Worm (Caenorhabditis elegans): Measurements from ENCODE around the gene osta-1.

osta-1 gene

ce11 chrII:18787-19186 lies 12.3 kb downstream of the osta-1 start (continued):
- TF ChIP-seq rec-8 (tag; optimal IDR thresholded peaks at IDR 0.05): no peak
- TF ChIP-seq attf-3 (GFP tag; conservative IDR thresholded peaks at IDR 0.05): no peak
- peak; percentile 44 for TF ChIP-seq repo-1 (tag; optimal IDR thresholded peaks at IDR 0.05)
- TF ChIP-seq Y53G8AR.9 (GFP tag; conservative IDR thresholded peaks at IDR 0.05): no peak
- TF ChIP-seq ztf-28 (GFP tag; IDR thresholded peaks at IDR 0.05): no peak
- no peak for TF ChIP-seq hmg-20 (GFP tag; IDR thresholded peaks at IDR 0.05)
- TF ChIP-seq lin-26 (GFP tag; IDR thresholded peaks at IDR 0.05): peak; percentile 65; the same call in 1 of the 2 replicates
- no peak for TF ChIP-seq unc-62 (GFP tag; optimal IDR thresholded peaks at IDR 0.05)
- TF ChIP-seq dox-1 (GFP tag; IDR thresholded peaks at IDR 0.05): peak; percentile 79
- peak; percentile 82 for TF ChIP-seq ztf-18 (tag; optimal IDR thresholded peaks at IDR 0.05)
- TF ChIP-seq xnd-1 (tag; optimal IDR thresholded peaks at IDR 0.05): no peak
- TF ChIP-seq hrde-1 (tag; optimal IDR thresholded peaks at IDR 0.05; ENCODE audit: borderline replicate concordance): no peak
- TF ChIP-seq F57C9.4 (tag; optimal IDR thresholded peaks at IDR 0.05): no peak
- TF ChIP-seq lin-35 (GFP tag; optimal IDR thresholded peaks at IDR 0.05): peak in 1 of 3 experiments; percentile 41
- no peak for TF ChIP-seq ceh-40 (GFP tag; IDR thresholded peaks at IDR 0.05)
- TF ChIP-seq ama-1 (optimal IDR thresholded peaks at IDR 0.05): no peak
- TF ChIP-seq ama-1 (GFP tag; optimal IDR thresholded peaks at IDR 0.05): no peak
- no peak for TF ChIP-seq bed-2 (GFP tag; IDR thresholded peaks at IDR 0.05)
- no peak for TF ChIP-seq rpc-1 (optimal IDR thresholded peaks at IDR 0.05)
- no peak for TF ChIP-seq rpc-1 (tag; optimal IDR thresholded peaks at IDR 0.05)
- TF ChIP-seq let-526 (GFP tag; IDR thresholded peaks at IDR 0.05): peak; percentile 58; the same call in 1 of the 2 replicates
- TF ChIP-seq F23B12.7 (tag; optimal IDR thresholded peaks at IDR 0.05; ENCODE audit: insufficient read depth): peak; percentile 46
- TF ChIP-seq hlh-12 (tag; optimal IDR thresholded peaks at IDR 0.05): no peak
- no peak for TF ChIP-seq B0019.2 (GFP tag; conservative IDR thresholded peaks at IDR 0.05)
- TF ChIP-seq B0035.1 (tag; optimal IDR thresholded peaks at IDR 0.05): no peak
- peak; percentile 55; the same call in 1 of the 2 replicates for TF ChIP-seq cebp-1 (GFP tag; IDR thresholded peaks at IDR 0.05)
- no peak for TF ChIP-seq cebp-1 (tag; optimal IDR thresholded peaks at IDR 0.05)
- peak; percentile 68; the same call in 1 of the 2 replicates for TF ChIP-seq K11D2.4 (GFP tag; IDR thresholded peaks at IDR 0.05)
- no peak for TF ChIP-seq lsl-1 (GFP tag; optimal IDR thresholded peaks at IDR 0.05)
- TF ChIP-seq F55B11.4 (tag; optimal IDR thresholded peaks at IDR 0.05; ENCODE audit: borderline replicate concordance, insufficient read depth): no peak
- TF ChIP-seq nhr-120 (GFP tag; IDR thresholded peaks at IDR 0.05): no peak
- TF ChIP-seq lin-40 (tag; optimal IDR thresholded peaks at IDR 0.05): peak; percentile 81
- no peak for TF ChIP-seq ztf-6 (GFP tag; IDR thresholded peaks at IDR 0.05)
- peak; percentile 44 for TF ChIP-seq nfyb-1 (GFP tag; IDR thresholded peaks at IDR 0.05)
- TF ChIP-seq pbrm-1 (GFP tag; IDR thresholded peaks at IDR 0.05): peak; percentile 42; the same call in 1 of the 2 replicates
- TF ChIP-seq lag-1 (GFP tag; IDR thresholded peaks at IDR 0.05): no peak
- TF ChIP-seq F22D6.2 (tag; optimal IDR thresholded peaks at IDR 0.05): no peak
- TF ChIP-seq rcor-1 (GFP tag; IDR thresholded peaks at IDR 0.05): 0 out of 2 replicates have a peak, but pooled peaks have one; percentile 20
- no peak for TF ChIP-seq sdz-38 (tag; optimal IDR thresholded peaks at IDR 0.05)
- 0 out of 2 replicates have a peak, but pooled peaks have one; percentile 36 for TF ChIP-seq C06A6.2 (GFP tag; conservative IDR thresholded peaks at IDR 0.05)
- TF ChIP-seq snpc-3.4 (tag; optimal IDR thresholded peaks at IDR 0.05): no peak
- no peak for TF ChIP-seq tbx-9 (tag; optimal IDR thresholded peaks at IDR 0.05; ENCODE audit: borderline replicate concordance)
- TF ChIP-seq ztf-26 (tag; optimal IDR thresholded peaks at IDR 0.05): peak; percentile 50
- TF ChIP-seq attf-5 (GFP tag; optimal IDR thresholded peaks at IDR 0.05): peak; percentile 93
- TF ChIP-seq tlf-1 (GFP tag; optimal IDR thresholded peaks at IDR 0.05): no peak
- peak; percentile 96 for TF ChIP-seq hmg-1.2 (GFP tag; IDR thresholded peaks at IDR 0.05)
- peak; percentile 14 for TF ChIP-seq nhr-90 (tag; optimal IDR thresholded peaks at IDR 0.05)
- no peak for TF ChIP-seq akir-1 (GFP tag; optimal IDR thresholded peaks at IDR 0.05)
- no peak for TF ChIP-seq ceh-58 (GFP tag; IDR thresholded peaks at IDR 0.05)
- TF ChIP-seq somi-1 (GFP tag; optimal IDR thresholded peaks at IDR 0.05): peak; percentile 17
